Worm (Caenorhabditis elegans) whole organism, midembryonic: ENCODE results near the gene srg-51.

Source experiments
- T22C8.4 ChIP-seq: fragments of 200-800 bp; sonication (Bioruptor generic); IDR thresholded peaks from 2 replicates; pipeline ENCODE4 v1.3.6; 2022; ENCODE audit warnings: missing genetic modification characterization, missing compliant biosample characterization
- cog-1 ChIP-seq: sonication (generic microtip); optimal IDR thresholded peaks from 2 replicates; lab custom pipeline; 2016; ENCODE audit warnings: missing genetic modification characterization, missing compliant biosample characterization
- flt-1 ChIP-seq: fragments of 200-800 bp; sonication (Bioruptor generic); IDR thresholded peaks from 2 replicates; pipeline ENCODE4 v1.3.6; 2022; ENCODE audit warnings: missing genetic modification characterization, missing compliant biosample characterization
- klf-2 ChIP-seq: fragments of 200-800 bp; sonication (Bioruptor generic); conservative IDR thresholded peaks from 2 replicates; pipeline ENCODE4 v1.3.6; 2022; ENCODE audit warnings: missing genetic modification reagents, missing genetic modification characterization, missing compliant biosample characterization
- med-1 ChIP-seq: sonication (generic microtip); optimal IDR thresholded peaks from 2 replicates; lab custom pipeline; 2017; ENCODE audit warnings: missing genetic modification characterization, mild to moderate bottlenecking, missing compliant biosample characterization, antibody characterized with exemption, missing genetic modification reagents; ENCODE audit not compliant: insufficient read depth
- ref-1 ChIP-seq: fragments of 200-800 bp; sonication (Bioruptor generic); conservative IDR thresholded peaks from 2 replicates; pipeline ENCODE4 v1.3.6; 2022; ENCODE audit warnings: missing genetic modification reagents, missing genetic modification characterization, missing compliant biosample characterization
- tab-1 ChIP-seq: fragments of 200-800 bp; sonication (Bioruptor generic); IDR thresholded peaks from 2 replicates; pipeline ENCODE4 v1.3.6; 2022; ENCODE audit warnings: missing genetic modification characterization, missing compliant biosample characterization
- ztf-23 ChIP-seq: fragments of 200-800 bp; sonication (Bioruptor generic); IDR thresholded peaks from 2 replicates; pipeline ENCODE4 v1.3.6; 2022; ENCODE audit warnings: missing genetic modification reagents, missing genetic modification characterization, missing compliant biosample characterization
- ztf-29 ChIP-seq: fragments of 200-800 bp; sonication (Bioruptor generic); IDR thresholded peaks from 2 replicates; pipeline ENCODE4 v1.3.6; 2022; ENCODE audit warnings: missing genetic modification reagents, missing genetic modification characterization, missing compliant biosample characterization

The srg-51 gene

DNA sequence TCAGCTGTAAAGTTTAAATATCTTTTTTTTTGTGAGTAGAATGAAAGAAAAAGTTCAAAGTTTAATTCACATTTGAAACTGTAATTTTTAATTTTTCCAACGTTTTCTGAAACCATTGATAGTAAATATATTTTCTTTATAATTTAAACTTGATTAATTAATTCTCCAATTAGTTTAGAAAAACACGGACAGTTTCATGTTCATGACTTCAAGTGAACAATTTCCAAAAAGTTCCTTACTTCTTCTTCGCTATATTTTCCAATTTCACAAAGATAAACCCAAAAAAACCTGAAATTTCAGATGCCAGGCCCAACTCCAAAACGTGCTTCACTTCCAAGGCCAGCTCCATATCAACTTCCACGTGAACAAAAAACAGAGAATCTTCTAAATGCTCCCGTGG lies 32.3 kb downstream of the srg-51 start, which contains the start of gene M199.2:
TSS of gene M199.2 (plus strand) at position 301 of the 400 bp plus-strand sequence.
- TF ChIP-seq ztf-23 (GFP tag; lab: Robert Waterston, UW) = no peak
- TF ChIP-seq T22C8.4 (GFP tag; lab: Robert Waterston, UW) = no peak
- no peak for TF ChIP-seq ref-1 (GFP tag; lab: Robert Waterston, UW)
- no peak for TF ChIP-seq ztf-29 (GFP tag; lab: Robert Waterston, UW)
- TF ChIP-seq klf-2 (GFP tag; lab: Robert Waterston, UW) = no peak
- TF ChIP-seq med-1 (GFP tag; lab: Kevin White, UChicago) = no peak
- TF ChIP-seq flt-1 (GFP tag; lab: Robert Waterston, UW) = no peak
- TF ChIP-seq tab-1 (GFP tag; lab: Robert Waterston, UW) = no peak
- no peak for TF ChIP-seq cog-1

DNA sequence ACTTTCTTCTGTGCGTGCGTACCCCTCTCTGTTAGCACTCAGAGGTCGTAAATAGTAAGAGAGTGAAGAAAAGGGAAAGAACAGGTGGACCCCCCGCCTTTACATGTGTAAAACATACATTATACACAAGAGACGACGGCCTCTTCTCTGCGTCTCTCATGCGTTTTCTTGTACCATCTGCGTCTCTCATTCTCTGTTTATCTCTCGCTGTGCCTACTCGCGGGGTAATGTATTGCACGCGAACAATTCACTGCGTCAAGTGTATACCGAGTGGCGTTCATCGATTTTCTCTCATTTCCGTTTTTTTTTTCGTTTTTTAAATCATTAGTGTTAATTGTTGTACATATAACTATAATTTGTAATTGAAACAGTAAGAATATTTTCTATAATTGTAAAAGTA lies 33.5 kb downstream of the srg-51 start:
- no peak for TF ChIP-seq klf-2 (GFP tag; lab: Robert Waterston, UW)
- peak; percentile 92 for TF ChIP-seq cog-1

DNA sequence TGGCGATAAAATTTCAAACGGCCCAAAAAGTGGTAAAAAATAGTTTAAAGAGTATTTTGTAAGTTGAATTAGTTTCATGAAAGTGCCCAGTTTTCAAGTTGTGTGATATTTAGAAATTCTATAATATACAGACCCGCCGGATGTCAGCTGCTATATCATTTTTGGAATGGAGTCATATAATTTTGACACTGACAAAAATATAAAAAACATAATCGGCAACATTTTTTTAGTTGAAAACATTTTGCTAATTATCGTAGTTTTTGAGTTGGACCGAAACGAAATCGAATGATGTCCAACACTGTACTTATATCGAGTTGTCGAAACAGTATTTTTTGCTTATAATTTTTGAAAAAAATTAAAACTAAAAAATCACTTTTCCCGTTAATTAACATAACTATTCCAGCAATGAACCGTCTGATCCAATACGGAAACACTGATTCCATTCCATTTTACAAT lies 37.5 kb downstream of the srg-51 start, which contains the start of gene srt-44:
TSS of gene srt-44 (plus strand) at position 406 of the 456 bp plus-strand sequence.
- TF ChIP-seq klf-2 (GFP tag; lab: Robert Waterston, UW) (no peak), cog-1 (no peak), med-1 (GFP tag; lab: Kevin White, UChicago) (no peak), ztf-23 (GFP tag; lab: Robert Waterston, UW) (no peak), ref-1 (GFP tag; lab: Robert Waterston, UW) (no peak), tab-1 (GFP tag; lab: Robert Waterston, UW) (no peak), T22C8.4 (GFP tag; lab: Robert Waterston, UW) (no peak), flt-1 (GFP tag; lab: Robert Waterston, UW) (no peak), ztf-29 (GFP tag; lab: Robert Waterston, UW) (no peak)

DNA sequence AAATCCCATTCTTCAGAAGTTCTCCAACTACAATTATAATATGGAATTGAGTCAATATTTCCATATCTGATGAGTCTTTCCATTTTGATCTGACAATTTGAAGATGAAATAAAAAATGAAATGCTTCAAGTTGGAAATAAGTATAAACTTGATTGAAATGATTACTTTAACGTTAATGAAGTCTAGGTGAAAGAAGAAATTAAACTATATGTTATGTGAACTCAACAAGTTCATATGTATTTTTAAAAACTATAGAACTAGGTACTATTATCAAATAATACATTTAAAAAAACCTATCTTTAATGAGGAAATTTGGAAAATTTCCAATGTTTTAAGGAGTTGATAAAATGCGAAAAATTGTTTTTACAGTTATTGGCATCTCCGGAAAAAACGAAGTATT lies 42.4 kb downstream of the srg-51 start, which contains the start of gene srt-49:
TSS of gene srt-49 (minus strand) at position 101 of the 400 bp plus-strand sequence.
- TF ChIP-seq klf-2 (GFP tag; lab: Robert Waterston, UW) (no peak), tab-1 (GFP tag; lab: Robert Waterston, UW) (no peak), ztf-23 (GFP tag; lab: Robert Waterston, UW) (no peak), flt-1 (GFP tag; lab: Robert Waterston, UW) (no peak), med-1 (GFP tag; lab: Kevin White, UChicago) (no peak), cog-1 (no peak), T22C8.4 (GFP tag; lab: Robert Waterston, UW) (no peak), ref-1 (GFP tag; lab: Robert Waterston, UW) (no peak), ztf-29 (GFP tag; lab: Robert Waterston, UW) (no peak)
